Worm (Caenorhabditis elegans) whole organism, young adult: Measurements from ENCODE around the gene F13E6.2.

Source experiments
- B0035.1 ChIP-seq: sonication (generic microtip); optimal IDR thresholded peaks from 2 replicates; lab custom pipeline; 2016; ENCODE audit warnings: missing genetic modification characterization, mild to moderate bottlenecking, missing compliant biosample characterization, missing genotype, missing genetic modification reagents
- B0261.1 ChIP-seq: sonication (generic microtip); optimal IDR thresholded peaks from 2 replicates; lab custom pipeline; 2016; ENCODE audit warnings: mild to moderate bottlenecking, missing genetic modification characterization, moderate library complexity, missing compliant biosample characterization
- B0336.3 ChIP-seq: fragments of 200-800 bp; sonication (Bioruptor generic); IDR thresholded peaks from 2 replicates; pipeline ENCODE4 v1.3.6; 2022; ENCODE audit warnings: missing genetic modification characterization, missing compliant biosample characterization
- C06A6.2 ChIP-seq: fragments of 200-800 bp; sonication (Bioruptor generic); conservative IDR thresholded peaks from 2 replicates; pipeline ENCODE4 v1.3.6; 2022; ENCODE audit warnings: missing genetic modification characterization, missing compliant biosample characterization
- C17E4.6 ChIP-seq: fragments of 200-800 bp; sonication (Bioruptor generic); IDR thresholded peaks from 2 replicates; pipeline ENCODE4 v1.3.6; 2022; ENCODE audit warnings: missing genetic modification reagents, missing genetic modification characterization, missing compliant biosample characterization
- F10E7.11 ChIP-seq: sonication (generic microtip); optimal IDR thresholded peaks from 2 replicates; lab custom pipeline; 2017; ENCODE audit warnings: mild to moderate bottlenecking, missing genetic modification characterization, moderate library complexity, missing compliant biosample characterization
- F49E8.2 ChIP-seq: sonication (generic microtip); optimal IDR thresholded peaks from 3 replicates; lab custom pipeline; 2017; ENCODE audit warnings: missing genetic modification characterization, mild to moderate bottlenecking, missing compliant biosample characterization, antibody characterized with exemption, moderate library complexity; ENCODE audit not compliant: insufficient read depth
- F57C9.4 ChIP-seq: sonication (generic microtip); optimal IDR thresholded peaks from 2 replicates; lab custom pipeline; 2017; ENCODE audit warnings: mild to moderate bottlenecking, missing genetic modification characterization, missing compliant biosample characterization
- T26A5.8 ChIP-seq: sonication (generic microtip); optimal IDR thresholded peaks from 2 replicates; lab custom pipeline; 2016; ENCODE audit warnings: missing genetic modification characterization, missing compliant biosample characterization
- Y53G8AR.9 ChIP-seq: fragments of 200-800 bp; sonication (Bioruptor generic); conservative IDR thresholded peaks from 2 replicates; pipeline ENCODE4 v1.3.6; 2022; ENCODE audit warnings: missing genetic modification reagents, missing genetic modification characterization, missing compliant biosample characterization
- Y56A3A.18 ChIP-seq: fragments of 200-800 bp; sonication (Bioruptor generic); IDR thresholded peaks from 2 replicates; pipeline ENCODE4 v1.3.6; 2022; ENCODE audit warnings: missing genetic modification reagents, missing genetic modification characterization, missing compliant biosample characterization
- Y79H2A.3 ChIP-seq: fragments of 200-800 bp; sonication (Bioruptor generic); conservative IDR thresholded peaks from 2 replicates; pipeline ENCODE4 v1.3.6; 2022; ENCODE audit warnings: missing genetic modification reagents, missing genetic modification characterization, missing compliant biosample characterization
- ZK185.1 ChIP-seq: sonication (generic microtip); optimal IDR thresholded peaks from 2 replicates; lab custom pipeline; 2016; ENCODE audit warnings: mild to moderate bottlenecking, missing genetic modification characterization, missing compliant biosample characterization; ENCODE audit not compliant: poor library complexity, severe bottlenecking
- aptf-3 ChIP-seq: fragments of 200-800 bp; sonication (Bioruptor generic); IDR thresholded peaks from 2 replicates; pipeline ENCODE4 v1.3.6; 2022; ENCODE audit warnings: missing genetic modification characterization, missing compliant biosample characterization
- atf-7 ChIP-seq: sonication (generic microtip); optimal IDR thresholded peaks from 2 replicates; lab custom pipeline; 2017; ENCODE audit warnings: mild to moderate bottlenecking, missing genetic modification characterization, missing compliant biosample characterization
- athp-1 ChIP-seq: sonication (generic microtip); optimal IDR thresholded peaks from 2 replicates; lab custom pipeline; 2017; ENCODE audit warnings: mild to moderate bottlenecking, missing genetic modification characterization, missing compliant biosample characterization
- ceh-40 ChIP-seq: fragments of 200-800 bp; sonication (Bioruptor generic); IDR thresholded peaks from 2 replicates; pipeline ENCODE4 v1.3.6; 2022; ENCODE audit warnings: missing genetic modification characterization, missing compliant biosample characterization
- chd-7 ChIP-seq: sonication (generic microtip); optimal IDR thresholded peaks from 2 replicates; lab custom pipeline; 2016; ENCODE audit warnings: mild to moderate bottlenecking, missing genetic modification characterization, moderate library complexity, missing compliant biosample characterization
- efl-1 ChIP-seq: fragments of 150-350 bp; optimal IDR thresholded peaks from 2 replicates; lab custom pipeline; 2014; ENCODE audit warnings: missing biosample characterization, missing genetic modification reagents, missing genetic modification characterization
- fkh-3 ChIP-seq: sonication (generic microtip); optimal IDR thresholded peaks from 2 replicates; lab custom pipeline; 2016; ENCODE audit warnings: mild to moderate bottlenecking, missing genetic modification characterization, missing compliant biosample characterization
- hlh-26 ChIP-seq: fragments of 200-800 bp; sonication (Bioruptor generic); conservative IDR thresholded peaks from 2 replicates; pipeline ENCODE4 v1.3.6; 2022; ENCODE audit warnings: missing genetic modification reagents, missing genetic modification characterization, missing compliant biosample characterization
- hmg-1.2 ChIP-seq: fragments of 200-800 bp; sonication (Bioruptor generic); IDR thresholded peaks from 2 replicates; pipeline ENCODE4 v1.3.6; 2022; ENCODE audit warnings: missing genetic modification reagents, missing genetic modification characterization, missing compliant biosample characterization
- lin-26 ChIP-seq: fragments of 200-800 bp; sonication (Bioruptor generic); IDR thresholded peaks from 2 replicates; pipeline ENCODE4 v1.3.6; 2022; ENCODE audit warnings: missing genetic modification reagents, missing genetic modification characterization, missing compliant biosample characterization
- lin-35 ChIP-seq, 3 experiments: fragments of 150-350 bp in 2 of 3; sonication (generic microtip) in 1 of 3; optimal IDR thresholded peaks; 2 replicates each; lab custom pipeline; 2014 to 2018; ENCODE audit warnings: missing biosample characterization in 3 of 3, missing genetic modification characterization in 3 of 3, missing genetic modification reagents in 3 of 3
- lsl-1 ChIP-seq: fragments of 200-800 bp; sonication (Bioruptor generic); optimal IDR thresholded peaks from 2 replicates; lab custom pipeline; 2018; ENCODE audit warnings: mild to moderate bottlenecking, missing genetic modification characterization, moderate library complexity, missing compliant biosample characterization
- lsy-27 ChIP-seq: sonication (generic microtip); optimal IDR thresholded peaks from 2 replicates; lab custom pipeline; 2017; ENCODE audit warnings: missing genetic modification characterization, mild to moderate bottlenecking, missing compliant biosample characterization, antibody characterized with exemption, missing genotype, borderline replicate concordance; ENCODE audit not compliant: insufficient read depth
- nfya-1 ChIP-seq: sonication (generic microtip); optimal IDR thresholded peaks from 2 replicates; lab custom pipeline; 2017; ENCODE audit warnings: antibody characterized with exemption, missing compliant biosample characterization, missing genetic modification characterization, borderline replicate concordance; ENCODE audit not compliant: insufficient read depth
- nhr-80 ChIP-seq: sonication (generic microtip); optimal IDR thresholded peaks from 2 replicates; lab custom pipeline; 2016; ENCODE audit warnings: missing genetic modification characterization, missing compliant biosample characterization
- nhr-90 ChIP-seq: sonication (generic microtip); optimal IDR thresholded peaks from 2 replicates; lab custom pipeline; 2016; ENCODE audit warnings: missing genotype, mild to moderate bottlenecking, missing genetic modification characterization, missing compliant biosample characterization
- rcor-1 ChIP-seq: fragments of 200-800 bp; sonication (Bioruptor generic); IDR thresholded peaks from 2 replicates; pipeline ENCODE4 v1.3.6; 2022; ENCODE audit warnings: missing genetic modification reagents, missing genetic modification characterization, missing compliant biosample characterization
- sdz-38 ChIP-seq: sonication (generic microtip); optimal IDR thresholded peaks from 2 replicates; lab custom pipeline; 2016; ENCODE audit warnings: missing genotype, missing genetic modification characterization, missing compliant biosample characterization
- snpc-1.3 ChIP-seq: sonication (generic microtip); optimal IDR thresholded peaks from 2 replicates; lab custom pipeline; 2017; ENCODE audit warnings: missing genetic modification characterization, mild to moderate bottlenecking, missing compliant biosample characterization, antibody characterized with exemption, moderate library complexity, missing genotype, missing genetic modification reagents; ENCODE audit not compliant: insufficient read depth
- snpc-4 ChIP-seq, 5 experiments: fragments of 150-350 bp in 1 of 5; sonication (generic microtip) in 4 of 5; optimal IDR thresholded peaks; 2 replicates each; lab custom pipeline; 2014 to 2018; ENCODE audit warnings: missing genetic modification characterization in 5 of 5, missing biosample characterization in 3 of 5, antibody characterized with exemption in 2 of 5, mild to moderate bottlenecking in 2 of 5, missing compliant biosample characterization in 2 of 5, missing genotype in 2 of 5, moderate library complexity in 2 of 5, missing genetic modification reagents in 1 of 5
- somi-1 ChIP-seq: fragments of 200-800 bp; sonication (Bioruptor generic); optimal IDR thresholded peaks from 2 replicates; lab custom pipeline; 2018; ENCODE audit warnings: mild to moderate bottlenecking, missing genetic modification characterization, missing compliant biosample characterization
- tbx-9 ChIP-seq: sonication (generic microtip); optimal IDR thresholded peaks from 2 replicates; lab custom pipeline; 2016; ENCODE audit warnings: borderline replicate concordance, missing genetic modification characterization, inconsistent platforms, missing compliant biosample characterization
- zfh-2 ChIP-seq: fragments of 200-800 bp; sonication (Bioruptor generic); conservative IDR thresholded peaks from 2 replicates; pipeline ENCODE4 v1.3.6; 2022; ENCODE audit warnings: missing genetic modification reagents, missing genetic modification characterization, missing compliant biosample characterization
- zim-3 ChIP-seq: sonication (generic microtip); optimal IDR thresholded peaks from 2 replicates; lab custom pipeline; 2017; ENCODE audit warnings: mild to moderate bottlenecking, missing genetic modification characterization, moderate library complexity, missing compliant biosample characterization
- ztf-25 ChIP-seq: fragments of 200-800 bp; sonication (Bioruptor generic); IDR thresholded peaks from 2 replicates; pipeline ENCODE4 v1.3.6; 2022; ENCODE audit warnings: missing genetic modification reagents, missing genetic modification characterization, missing compliant biosample characterization

Gene F13E6.2

DNA sequence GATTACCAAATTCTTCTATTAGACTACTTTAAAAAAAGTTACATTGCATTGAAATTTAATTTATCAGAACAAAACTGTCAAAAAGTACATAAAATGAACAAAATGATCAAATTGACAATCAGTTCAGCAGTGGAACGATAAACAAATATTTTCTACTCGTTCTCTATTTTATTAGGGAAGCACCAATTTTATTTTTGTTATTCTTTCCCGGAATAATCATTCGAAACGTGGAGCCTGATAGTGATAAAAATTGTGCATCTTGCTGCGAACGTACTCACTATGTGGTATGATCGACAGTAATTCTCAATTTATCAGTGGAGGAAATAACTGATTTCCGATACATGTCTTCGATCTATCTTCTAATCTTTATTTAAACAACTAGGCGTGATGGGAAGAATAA lies 42.2 kb downstream of the F13E6.2 start:
- TF ChIP-seq nhr-80 (tag; lab: Kevin White, UChicago): peak; percentile 4
- no peak for TF ChIP-seq snpc-4 (GFP tag; optimal IDR thresholded peaks at IDR 0.05; lab: Kevin White, UChicago)
- no peak for TF ChIP-seq snpc-4 (tag; optimal IDR thresholded peaks at IDR 0.05; lab: Kevin White, UChicago)

- TF ChIP-seq nhr-80 (tag; lab: Kevin White, UChicago): no peak
- no peak for TF ChIP-seq tbx-9 (tag; lab: Kevin White, UChicago)
- no peak for TF ChIP-seq atf-7
- no peak for TF ChIP-seq Y56A3A.18
- no peak for TF ChIP-seq B0261.1 (tag; lab: Kevin White, UChicago)
- TF ChIP-seq lsl-1: no peak
- no peak for TF ChIP-seq F57C9.4 (tag; lab: Kevin White, UChicago)
- TF ChIP-seq hmg-1.2 (GFP tag; lab: Robert Waterston, UW): no peak
- TF ChIP-seq nhr-90 (tag; lab: Kevin White, UChicago): no peak
- TF ChIP-seq chd-7 (tag; lab: Kevin White, UChicago): no peak
- no peak for TF ChIP-seq zfh-2 (GFP tag; lab: Robert Waterston, UW)
- TF ChIP-seq F10E7.11 (tag; lab: Kevin White, UChicago): no peak
- no peak for TF ChIP-seq zim-3 (tag; lab: Kevin White, UChicago)
- TF ChIP-seq ztf-25 (GFP tag; lab: Robert Waterston, UW): no peak
- no peak for TF ChIP-seq efl-1 (GFP tag; lab: Kevin White, UChicago)
- TF ChIP-seq C06A6.2 (GFP tag; lab: Robert Waterston, UW): no peak
- no peak for TF ChIP-seq nfya-1 (tag; lab: Kevin White, UChicago)
- TF ChIP-seq snpc-1.3 (tag; lab: Kevin White, UChicago): no peak
- TF ChIP-seq aptf-3 (GFP tag; lab: Robert Waterston, UW): no peak
- no peak for TF ChIP-seq lin-26
- TF ChIP-seq, all 124 proteins: peak for 0
Measured at ce11 chrX:10630952-10631351, 43.1 kb downstream of the F13E6.2 start.

ce11 chrX:10630059-10630791 lies 43.9 kb downstream of the F13E6.2 start:
- TF ChIP-seq nhr-80 (tag; lab: Kevin White, UChicago): peak; percentile 57
- no peak for TF ChIP-seq Y79H2A.3 (GFP tag; lab: Robert Waterston, UW)
- TF ChIP-seq sdz-38: no peak
- no peak for TF ChIP-seq T26A5.8 (tag; lab: Kevin White, UChicago)

- TF ChIP-seq lin-35 (GFP tag; optimal IDR thresholded peaks at IDR 0.05; lab: Kevin White, UChicago) (no peak), B0035.1 (tag; lab: Kevin White, UChicago) (no peak), athp-1 (tag; lab: Kevin White, UChicago) (no peak), F49E8.2 (tag; lab: Kevin White, UChicago) (no peak), hmg-1.2 (GFP tag; lab: Robert Waterston, UW) (no peak), rcor-1 (GFP tag; lab: Robert Waterston, UW) (no peak)
Measured at ce11 chrX:10629117-10629516, 45.0 kb downstream of the F13E6.2 start.

- TF ChIP-seq Y56A3A.18: no peak
- no peak for TF ChIP-seq atf-7
- TF ChIP-seq somi-1: no peak
- TF ChIP-seq C17E4.6 (GFP tag; lab: Robert Waterston, UW): no peak
- no peak for TF ChIP-seq B0336.3 (GFP tag; lab: Robert Waterston, UW)
- no peak for TF ChIP-seq fkh-3 (tag; lab: Kevin White, UChicago)
- TF ChIP-seq ZK185.1 (tag; lab: Kevin White, UChicago): no peak
- no peak for TF ChIP-seq lsy-27 (tag; lab: Kevin White, UChicago)
- TF ChIP-seq ceh-40 (GFP tag; lab: Robert Waterston, UW): no peak
- no peak for TF ChIP-seq Y53G8AR.9 (GFP tag; lab: Robert Waterston, UW)
- TF ChIP-seq hlh-26 (GFP tag; lab: Robert Waterston, UW): no peak
Measured at ce11 chrX:10628454-10628853, 45.6 kb downstream of the F13E6.2 start, which contains the start of gene M79.2. Gene M79.2 (minus strand): TSS chrX:10628807.
